Worm (Caenorhabditis elegans): ENCODE results near the gene C27A7.5.

Gene C27A7.5

DNA sequence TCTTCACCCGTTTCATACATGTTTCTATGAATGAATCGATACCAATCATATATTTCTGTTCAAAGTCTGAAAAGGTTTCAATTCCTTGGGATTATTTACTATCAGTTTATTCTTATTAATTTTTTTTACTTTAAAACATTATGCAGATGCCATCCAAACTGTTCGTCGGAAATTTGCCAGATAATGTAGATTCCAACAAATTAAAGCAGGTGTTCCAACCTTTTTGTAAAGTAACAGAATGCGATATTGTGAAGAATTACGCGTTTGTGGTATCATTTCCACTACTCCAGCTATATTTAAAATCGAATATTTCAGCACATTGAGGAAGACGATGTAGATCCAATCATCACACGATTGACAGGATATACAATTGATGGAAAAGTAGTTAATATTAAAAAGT, 30.0 kb upstream of the C27A7.5 start, which contains the start of gene rnp-1:
rnp-1 (plus strand) TSS at position 145 of the 400 bp plus-strand sequence.
- no peak for TF ChIP-seq ztf-7 (tag; optimal IDR thresholded peaks at IDR 0.05)
- TF ChIP-seq T20F7.1 (GFP tag; optimal IDR thresholded peaks at IDR 0.05) = peak; percentile 4
- peak; percentile 45 for TF ChIP-seq lin-38 (GFP tag; IDR thresholded peaks at IDR 0.05)
- TF ChIP-seq Y48G9A.11 (GFP tag; IDR thresholded peaks at IDR 0.05) = peak; percentile 57
- no peak for TF ChIP-seq T26A8.4 (GFP tag; IDR thresholded peaks at IDR 0.05)

- TF ChIP-seq daf-19 (GFP tag; conservative IDR thresholded peaks at IDR 0.05) = no peak
- no peak for TF ChIP-seq ztf-7 (tag; optimal IDR thresholded peaks at IDR 0.05)
- peak; percentile 56 for TF ChIP-seq mep-1 (tag; optimal IDR thresholded peaks at IDR 0.05)
- no peak for TF ChIP-seq nhr-48 (tag; optimal IDR thresholded peaks at IDR 0.05)
- no peak for TF ChIP-seq gei-8 (GFP tag; optimal IDR thresholded peaks at IDR 0.05)
- TF ChIP-seq nhr-237 (tag; optimal IDR thresholded peaks at IDR 0.05) = no peak
- peak; percentile 64 to 97 for TF ChIP-seq lsy-2 (tag; optimal IDR thresholded peaks at IDR 0.05)
- peak; percentile 59; the same call in 1 of the 2 replicates for TF ChIP-seq Y48G9A.11 (GFP tag; IDR thresholded peaks at IDR 0.05)
- peak; percentile 76 for TF ChIP-seq T20F7.1 (GFP tag; optimal IDR thresholded peaks at IDR 0.05)
- peak; percentile 84 for TF ChIP-seq hlh-30 (tag; optimal IDR thresholded peaks at IDR 0.05; ENCODE audit: insufficient read depth)
- TF ChIP-seq dpl-1 (GFP tag; optimal IDR thresholded peaks at IDR 0.05) = peak; percentile 71
- no peak for TF ChIP-seq spr-3 (GFP tag; optimal IDR thresholded peaks at IDR 0.05)
- peak; percentile 77 for TF ChIP-seq mes-2 (tag; optimal IDR thresholded peaks at IDR 0.05; ENCODE audit: poor library complexity, severe bottlenecking)
- no peak for TF ChIP-seq unc-130 (GFP tag; optimal IDR thresholded peaks at IDR 0.05)
- no peak for TF ChIP-seq lin-15B (tag; optimal IDR thresholded peaks at IDR 0.05)
- no peak for TF ChIP-seq ceh-62 (tag; optimal IDR thresholded peaks at IDR 0.05)
- peak; percentile 3 for TF ChIP-seq nhr-28 (tag; optimal IDR thresholded peaks at IDR 0.05)
- TF ChIP-seq madf-5 (GFP tag; IDR thresholded peaks at IDR 0.05) = no peak
- TF ChIP-seq snpc-1.2 (GFP tag; IDR thresholded peaks at IDR 0.05) = no peak
- no peak for TF ChIP-seq T26A8.4 (GFP tag; IDR thresholded peaks at IDR 0.05)
- no peak for TF ChIP-seq ceh-20 (GFP tag; IDR thresholded peaks at IDR 0.05)
- no peak for TF ChIP-seq ZK337.2 (GFP tag; IDR thresholded peaks at IDR 0.05)
- no peak for TF ChIP-seq ZK546.5 (tag; optimal IDR thresholded peaks at IDR 0.05)
- no peak for TF ChIP-seq hlh-11 (tag; optimal IDR thresholded peaks at IDR 0.05)
- TF ChIP-seq nhr-76 (tag; optimal IDR thresholded peaks at IDR 0.05) = no peak
- TF ChIP-seq hif-1 (tag; optimal IDR thresholded peaks at IDR 0.05) = no peak
- peak; percentile 39 for TF ChIP-seq dve-1 (tag; optimal IDR thresholded peaks at IDR 0.05; ENCODE audit: insufficient read depth)
- no peak for TF ChIP-seq ces-1 (GFP tag; optimal IDR thresholded peaks at IDR 0.05)
- TF ChIP-seq lin-1 (GFP tag; IDR thresholded peaks at IDR 0.05) = no peak
- TF ChIP-seq nhr-6 (tag; optimal IDR thresholded peaks at IDR 0.05) = peak; percentile 84
- no peak for TF ChIP-seq ceh-44 (GFP tag; IDR thresholded peaks at IDR 0.05)
- TF ChIP-seq rbr-2 (tag; optimal IDR thresholded peaks at IDR 0.05) = peak; percentile 22
- no peak for TF ChIP-seq nhr-42 (GFP tag; IDR thresholded peaks at IDR 0.05)
- no peak for TF ChIP-seq zip-2 (tag; optimal IDR thresholded peaks at IDR 0.05)
- no peak for TF ChIP-seq dmd-9 (GFP tag; IDR thresholded peaks at IDR 0.05)
- no peak for TF ChIP-seq set-16 (GFP tag; IDR thresholded peaks at IDR 0.05)
- TF ChIP-seq nhr-25 (tag; optimal IDR thresholded peaks at IDR 0.05; ENCODE audit: borderline replicate concordance, insufficient read depth) = peak; percentile 34
- TF ChIP-seq vab-7 (GFP tag; IDR thresholded peaks at IDR 0.05) = no peak
- 0 out of 2 replicates have a peak, but pooled peaks have one; percentile 43 for TF ChIP-seq hmg-1.1 (GFP tag; IDR thresholded peaks at IDR 0.05)
- TF ChIP-seq nhr-11 (tag; optimal IDR thresholded peaks at IDR 0.05) = peak; percentile 2
- peak; percentile 48; the same call in 1 of the 2 replicates for TF ChIP-seq arid-1 (GFP tag; conservative IDR thresholded peaks at IDR 0.05)
- no peak for TF ChIP-seq pha-4 (GFP tag; IDR thresholded peaks at IDR 0.05)
- TF ChIP-seq pha-4 (tag; optimal IDR thresholded peaks at IDR 0.05) = no peak
- TF ChIP-seq daf-16 (GFP tag; optimal IDR thresholded peaks at IDR 0.05) = no peak
- TF ChIP-seq daf-16 (tag; optimal IDR thresholded peaks at IDR 0.05) = peak; percentile 44
- TF ChIP-seq fos-1 (tag; optimal IDR thresholded peaks at IDR 0.05) = no peak
Measured at ce11 chrV:12190943-12191569, 28.9 kb upstream of the C27A7.5 start, which contains the start of gene dpy-30. Gene dpy-30 (plus strand): TSS chrV:12191519.

Data from whole organism, L4 larva.